Fruit fly (Drosophila melanogaster): Measurements from ENCODE around the gene CG12155.
A peak's percentile ranks its signal among the peaks of the same experiment; 100 is the strongest.

Gene CG12155

DNA sequence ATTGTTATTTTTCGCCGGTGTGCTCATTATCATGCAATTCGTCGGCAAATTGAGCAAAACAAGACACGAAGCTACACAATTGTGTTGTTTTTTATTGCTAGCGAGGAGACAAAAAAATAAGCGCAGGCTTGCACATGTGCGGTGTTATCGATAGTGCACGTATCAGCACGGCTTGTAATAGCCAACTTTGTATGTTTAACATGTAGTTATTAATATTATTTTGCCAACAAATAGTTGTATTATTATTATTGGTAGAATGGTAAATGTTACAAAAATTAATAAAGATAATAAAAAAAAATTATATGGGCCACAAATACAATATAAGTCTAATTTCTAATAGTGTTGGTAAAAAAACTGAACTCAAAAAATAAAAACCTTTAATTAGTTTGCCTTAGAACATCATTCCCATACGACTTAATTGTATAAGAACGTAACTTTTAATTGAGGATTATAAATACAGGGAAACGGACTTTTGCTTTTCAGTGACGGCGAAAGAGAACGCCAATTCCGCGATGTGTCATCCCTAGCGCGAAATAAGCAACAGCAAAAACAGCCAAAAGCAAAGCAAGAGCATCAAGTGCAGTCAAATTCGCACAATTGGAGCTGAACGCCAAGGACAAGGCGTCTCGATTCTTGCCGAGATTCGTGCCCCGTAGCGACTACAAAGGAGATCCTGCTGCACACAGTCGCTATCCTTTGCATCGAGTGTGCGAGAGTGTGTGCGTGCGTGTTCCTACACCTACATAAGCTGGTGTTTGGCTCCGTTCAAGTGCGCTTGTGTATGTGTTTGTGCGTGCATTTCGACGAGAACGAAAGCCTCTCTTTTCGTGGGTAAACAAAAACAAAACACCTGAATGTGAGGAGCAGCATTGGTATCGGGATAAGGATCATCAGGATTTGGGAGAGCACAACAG, at the start of gene CG12155, which contains the start of gene NELF-B (continued):
- TF ChIP-seq CG34224 (GFP tag; IDR thresholded peaks at IDR 0.05; ENCODE audit: partially characterized antibody) (0 out of 3 replicates have a peak, but pooled peaks have one; percentile 37), cwo (GFP tag; optimal IDR thresholded peaks at IDR 0.05) (no peak), kah (GFP tag; optimal IDR thresholded peaks at IDR 0.05) (no peak), Dp (GFP tag; optimal IDR thresholded peaks at IDR 0.05) (peak; percentile 11), Bdp1 (GFP tag; optimal IDR thresholded peaks at IDR 0.05) (peak; percentile 8), CG7963 (GFP tag; IDR thresholded peaks at IDR 0.05; ENCODE audit: partially characterized antibody) (no peak), gfzf (GFP tag; optimal IDR thresholded peaks at IDR 0.05) (no peak), pzg (GFP tag; optimal IDR thresholded peaks at IDR 0.05) (peak; percentile 33), repo (GFP tag; optimal IDR thresholded peaks at IDR 0.05) (no peak), CG12659 (GFP tag; optimal IDR thresholded peaks at IDR 0.05) (peak; percentile 77), CG2712 (tag; optimal IDR thresholded peaks at IDR 0.05) (peak; percentile 67), Fer3 (tag; optimal IDR thresholded peaks at IDR 0.05) (peak; percentile 4), CG16863 (GFP tag; optimal IDR thresholded peaks at IDR 0.05) (no peak), MBD-R2 (GFP tag; IDR thresholded peaks at IDR 0.05) (peak; percentile 77), dimm (GFP tag; IDR thresholded peaks at IDR 0.05) (no peak), E2f2 (GFP tag; IDR thresholded peaks at IDR 0.05) (no peak), Tbp (GFP tag; optimal IDR thresholded peaks at IDR 0.05) (no peak), CG6175 (GFP tag; IDR thresholded peaks at IDR 0.05) (no peak), CG4617 (GFP tag; optimal IDR thresholded peaks at IDR 0.05; ENCODE audit: borderline replicate concordance) (peak; percentile 7), pum (GFP tag; optimal IDR thresholded peaks at IDR 0.05) (no peak), CG13894 (tag; optimal IDR thresholded peaks at IDR 0.05) (no peak), CG11504 (tag; optimal IDR thresholded peaks at IDR 0.05) (no peak), CG31441 (GFP tag; IDR thresholded peaks at IDR 0.05) (no peak; the same call in 1 of the 2 replicates), Awh (GFP tag; IDR thresholded peaks at IDR 0.05) (no peak), grau (tag; optimal IDR thresholded peaks at IDR 0.05) (peak; percentile 65), nerfin-1 (tag; optimal IDR thresholded peaks at IDR 0.05) (no peak), croc (GFP tag; conservative IDR thresholded peaks at IDR 0.05) (no peak), Dad (GFP tag; optimal IDR thresholded peaks at IDR 0.05) (no peak), CG6254 (GFP tag; optimal IDR thresholded peaks at IDR 0.05) (no peak), CG12769 (tag; optimal IDR thresholded peaks at IDR 0.05) (no peak), ham (GFP tag; IDR thresholded peaks at IDR 0.05) (no peak), CG10959 (GFP tag; IDR thresholded peaks at IDR 0.05) (no peak), gem (tag; optimal IDR thresholded peaks at IDR 0.05) (no peak), mld (GFP tag; IDR thresholded peaks at IDR 0.05; ENCODE audit: partially characterized antibody) (no peak), CG9609 (GFP tag; optimal IDR thresholded peaks at IDR 0.05) (peak; percentile 23), CG30020 (tag; optimal IDR thresholded peaks at IDR 0.05) (peak; percentile 58), CG32767 (GFP tag; IDR thresholded peaks at IDR 0.05) (no peak), GATAe (GFP tag; conservative IDR thresholded peaks at IDR 0.05) (no peak), Myb (GFP tag; optimal IDR thresholded peaks at IDR 0.05) (no peak), prd (optimal IDR thresholded peaks at IDR 0.05) (no peak), prd (GFP tag; IDR thresholded peaks at IDR 0.05) (peak; percentile 54; the same call in 2 of the 3 replicates), sc (optimal IDR thresholded peaks at IDR 0.05) (no peak), sc (GFP tag; optimal IDR thresholded peaks at IDR 0.05) (no peak), vvl (GFP tag; IDR thresholded peaks at IDR 0.05) (peak; percentile 36; the same call in 1 of the 2 replicates), unc-4 (GFP tag; IDR thresholded peaks at IDR 0.05; ENCODE audit: partially characterized antibody) (peak; percentile 48; the same call in 1 of the 2 replicates), CG4424 (GFP tag; optimal IDR thresholded peaks at IDR 0.05) (peak; percentile 52), CG1602 (GFP tag; optimal IDR thresholded peaks at IDR 0.05) (peak; percentile 51), dm (GFP tag; optimal IDR thresholded peaks at IDR 0.05) (no peak), CG1832 (GFP tag; optimal IDR thresholded peaks at IDR 0.05) (no peak)

All from whole organism, embryonic.